Worm (Caenorhabditis elegans) whole organism, L4 larva: ENCODE data around the gene C08E3.13.

Experiments used
- Y105C5A.15 ChIP-seq: fragments of 200-800 bp; sonication (Bioruptor generic); IDR thresholded peaks from 2 replicates; pipeline ENCODE4 v1.3.6; 2022; ENCODE audit warnings: missing genetic modification characterization, missing compliant biosample characterization
- dpl-1 ChIP-seq: fragments of 150-350 bp; optimal IDR thresholded peaks from 2 replicates; lab custom pipeline; 2014; ENCODE audit warnings: missing biosample characterization, missing genetic modification reagents, missing genetic modification characterization

DNA sequence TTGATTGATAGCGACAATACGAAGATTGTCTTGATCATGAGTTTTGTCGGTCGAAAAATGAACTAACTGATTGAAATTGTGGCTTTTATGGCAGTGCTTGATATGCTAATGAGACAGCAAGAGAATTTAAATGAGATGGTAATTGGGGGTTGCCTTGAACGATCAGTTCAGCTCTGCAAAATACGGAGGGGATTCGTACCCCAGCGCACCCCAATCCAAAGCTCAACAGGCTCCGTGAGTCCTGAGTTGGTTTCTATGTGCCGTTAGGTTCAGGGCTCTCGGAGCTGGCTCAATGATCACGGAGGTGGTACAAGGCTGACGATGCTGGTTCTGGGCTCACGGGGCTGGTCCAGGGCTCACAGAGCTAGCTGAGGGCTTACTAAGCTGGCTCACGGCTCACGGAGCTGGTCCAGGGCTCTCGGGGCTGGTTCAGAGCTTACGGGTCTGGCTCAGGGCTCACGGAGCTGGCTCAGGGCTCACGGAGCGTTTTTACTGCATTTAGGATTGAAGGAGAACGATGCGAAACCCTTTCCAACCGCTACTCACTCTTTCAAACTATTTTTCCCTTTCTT lies 12.7 kb upstream of the C08E3.13 start, which contains the start of gene ZC204.6:
- TF ChIP-seq Y105C5A.15 (GFP tag; lab: Robert Waterston, UW) (no peak), dpl-1 (GFP tag; lab: Kevin White, UChicago) (no peak)
